Worm (Caenorhabditis elegans) whole organism, L2 larva: ENCODE results near the gene tax-4.

ENCODE experiments used
- F13H6.1 ChIP-seq: sonication (generic microtip); optimal IDR thresholded peaks from 2 replicates; lab custom pipeline; 2016; ENCODE audit warnings: missing genetic modification characterization, missing compliant biosample characterization
- ceh-16 ChIP-seq: fragments of 150-350 bp; optimal IDR thresholded peaks from 2 replicates; lab custom pipeline; 2014; ENCODE audit warnings: missing biosample characterization, missing genetic modification characterization
- lsy-2 ChIP-seq, 2 experiments: fragments of 150-350 bp in 1 of 2; sonication (generic microtip) in 1 of 2; optimal IDR thresholded peaks; 2 replicates each; lab custom pipeline; 2014 to 2017; ENCODE audit warnings: missing biosample characterization in 2 of 2, missing genetic modification characterization in 2 of 2
- nhr-10 ChIP-seq: sonication (generic microtip); optimal IDR thresholded peaks from 2 replicates; lab custom pipeline; 2017; ENCODE audit warnings: missing biosample characterization, missing genetic modification characterization
- nhr-129 ChIP-seq: fragments of 150-350 bp; optimal IDR thresholded peaks from 2 replicates; lab custom pipeline; 2014; ENCODE audit warnings: missing biosample characterization, missing genetic modification characterization
- skn-1 ChIP-seq: sonication (generic microtip); optimal IDR thresholded peaks from 2 replicates; lab custom pipeline; 2017; ENCODE audit warnings: missing biosample characterization, missing genetic modification characterization
- unc-39 ChIP-seq: fragments of 150-350 bp; optimal IDR thresholded peaks from 2 replicates; lab custom pipeline; 2014; ENCODE audit warnings: missing biosample characterization, missing genetic modification characterization
- unc-62 ChIP-seq: fragments of 150-350 bp; optimal IDR thresholded peaks from 2 replicates; lab custom pipeline; 2014; ENCODE audit warnings: missing biosample characterization, missing genetic modification reagents, missing genetic modification characterization

ce11 chrIII:9149132-9149531 lies 32.2 kb upstream of the tax-4 start:
- no peak for TF ChIP-seq F13H6.1 (tag; lab: Kevin White, UChicago)
- TF ChIP-seq lsy-2 (tag; optimal IDR thresholded peaks at IDR 0.05; lab: Kevin White, UChicago), result no peak
- no peak for TF ChIP-seq nhr-10 (tag; lab: Kevin White, UChicago)
- TF ChIP-seq nhr-129 (tag; lab: Kevin White, UChicago), result no peak
- no peak for TF ChIP-seq ceh-16 (tag; lab: Kevin White, UChicago)
- no peak for TF ChIP-seq skn-1 (tag; lab: Kevin White, UChicago)
- TF ChIP-seq unc-39 (tag; lab: Kevin White, UChicago), result no peak
- no peak for TF ChIP-seq unc-62
